Fruit fly (Drosophila melanogaster): Measurements from ENCODE around the gene CG2017.

Gene CG2017

DNA sequence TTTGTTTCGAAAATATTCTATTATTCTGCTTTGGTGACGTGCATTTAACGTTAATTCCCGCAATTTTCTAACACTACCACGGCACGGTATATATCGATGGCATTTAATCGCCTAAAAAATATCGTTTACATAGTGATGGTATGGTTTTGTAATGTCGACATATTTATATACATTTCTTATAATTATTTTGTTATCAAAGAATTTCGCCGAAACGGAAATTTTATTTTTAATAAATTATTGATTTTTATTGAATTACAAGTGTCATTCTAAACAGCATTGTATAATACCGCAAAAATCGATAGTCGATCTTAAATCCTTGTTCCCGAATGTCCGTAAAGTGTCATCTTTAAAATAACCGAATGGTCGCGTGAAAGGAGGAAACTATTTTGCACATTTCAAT, 37.7 kb downstream of the CG2017 start, which contains the start of the genes Sec20 and dgrn (continued):
- TF ChIP-seq HHEX (GFP tag; optimal IDR thresholded peaks at IDR 0.05) (peak; percentile 7), ems (GFP tag; optimal IDR thresholded peaks at IDR 0.05) (peak; percentile 59), CG16815 (GFP tag; optimal IDR thresholded peaks at IDR 0.05) (peak; percentile 35), tgo (GFP tag; IDR thresholded peaks at IDR 0.05) (peak; percentile 51), lov (optimal IDR thresholded peaks at IDR 0.05) (no peak), lov (GFP tag; IDR thresholded peaks at IDR 0.05) (no peak), disco-r (GFP tag; optimal IDR thresholded peaks at IDR 0.05) (no peak), Awh (GFP tag; IDR thresholded peaks at IDR 0.05) (no peak), inv (GFP tag; IDR thresholded peaks at IDR 0.05; ENCODE audit: partially characterized antibody) (peak; percentile 96), CG10366 (GFP tag; IDR thresholded peaks at IDR 0.05) (peak; percentile 18; the same call in 1 of the 2 replicates), CG6175 (GFP tag; IDR thresholded peaks at IDR 0.05) (no peak), Camta (GFP tag; optimal IDR thresholded peaks at IDR 0.05) (no peak), btn (GFP tag; optimal IDR thresholded peaks at IDR 0.05) (no peak), Atf6 (GFP tag; IDR thresholded peaks at IDR 0.05) (no peak), CG10565 (GFP tag; optimal IDR thresholded peaks at IDR 0.05) (no peak), CG14667 (GFP tag; IDR thresholded peaks at IDR 0.05) (no peak), CG32767 (GFP tag; IDR thresholded peaks at IDR 0.05) (peak; percentile 55; the same call in 1 of the 2 replicates), CG17912 (GFP tag; optimal IDR thresholded peaks at IDR 0.05) (no peak), amos (GFP tag; IDR thresholded peaks at IDR 0.05; ENCODE audit: partially characterized antibody) (peak; percentile 95), Doc3 (GFP tag; IDR thresholded peaks at IDR 0.05; ENCODE audit: partially characterized antibody) (peak; percentile 91), dpn (GFP tag; optimal IDR thresholded peaks at IDR 0.05) (peak; percentile 64 to 79), CG1792 (GFP tag; optimal IDR thresholded peaks at IDR 0.05) (no peak), Oaz (GFP tag; IDR thresholded peaks at IDR 0.05) (no peak), ftz-f1 (GFP tag; optimal IDR thresholded peaks at IDR 0.05) (no peak), CG17385 (GFP tag; optimal IDR thresholded peaks at IDR 0.05) (peak; percentile 44), rib (GFP tag; IDR thresholded peaks at IDR 0.05) (no peak), pum (GFP tag; optimal IDR thresholded peaks at IDR 0.05) (peak; percentile 4), CG10462 (GFP tag; optimal IDR thresholded peaks at IDR 0.05) (peak; percentile 31), CG12104 (GFP tag; optimal IDR thresholded peaks at IDR 0.05) (peak; percentile 38), H2.0 (GFP tag; IDR thresholded peaks at IDR 0.05) (peak; percentile 41; the same call in 1 of the 2 replicates), CG31441 (GFP tag; IDR thresholded peaks at IDR 0.05) (peak; percentile 78), Eip74EF (GFP tag; optimal IDR thresholded peaks at IDR 0.05) (no peak), Dp (GFP tag; optimal IDR thresholded peaks at IDR 0.05) (peak; percentile 49), gfzf (GFP tag; optimal IDR thresholded peaks at IDR 0.05) (peak; percentile 50), CG13424 (tag; optimal IDR thresholded peaks at IDR 0.05) (peak; percentile 74), dati (GFP tag; IDR thresholded peaks at IDR 0.05) (no peak), CG15479 (GFP tag; optimal IDR thresholded peaks at IDR 0.05) (no peak), nau (GFP tag; optimal IDR thresholded peaks at IDR 0.05) (no peak), CG16813 (GFP tag; IDR thresholded peaks at IDR 0.05; ENCODE audit: partially characterized antibody) (peak; percentile 96), Lim3 (GFP tag; IDR thresholded peaks at IDR 0.05) (no peak), gcm2 (GFP tag; optimal IDR thresholded peaks at IDR 0.05) (no peak), shn (GFP tag; optimal IDR thresholded peaks at IDR 0.05) (no peak), corto (GFP tag; optimal IDR thresholded peaks at IDR 0.05) (peak; percentile 63), cad (GFP tag; optimal IDR thresholded peaks at IDR 0.05) (no peak), z (GFP tag; IDR thresholded peaks at IDR 0.05) (no peak), crc (GFP tag; optimal IDR thresholded peaks at IDR 0.05) (no peak), ranshi (GFP tag; IDR thresholded peaks at IDR 0.05) (0 out of 2 replicates have a peak, but pooled peaks have one; percentile 21), ATbp (GFP tag; optimal IDR thresholded peaks at IDR 0.05) (no peak), gcm (GFP tag; optimal IDR thresholded peaks at IDR 0.05) (peak; percentile 61), ERR (GFP tag; optimal IDR thresholded peaks at IDR 0.05) (no peak), CG11085 (GFP tag; IDR thresholded peaks at IDR 0.05) (no peak), CG14710 (tag; optimal IDR thresholded peaks at IDR 0.05) (peak; percentile 89)
